Worm (Caenorhabditis elegans) whole organism, early embryonic: ENCODE results near the gene F38E1.3.

Experiments used
- F13C5.2 ChIP-seq: sonication (generic microtip); optimal IDR thresholded peaks from 2 replicates; lab custom pipeline; 2017; ENCODE audit warnings: mild to moderate bottlenecking, missing genetic modification characterization, inconsistent platforms, missing compliant biosample characterization
- aly-1 ChIP-seq: sonication (generic microtip); optimal IDR thresholded peaks from 2 replicates; lab custom pipeline; 2016; ENCODE audit warnings: missing genetic modification characterization, missing compliant biosample characterization
- ama-1 ChIP-seq: fragments of 150-350 bp; optimal IDR thresholded peaks from 2 replicates; lab custom pipeline; 2014
- ceh-36 ChIP-seq: sonication (generic microtip); optimal IDR thresholded peaks from 2 replicates; lab custom pipeline; 2016; ENCODE audit warnings: missing genetic modification characterization, inconsistent platforms, missing compliant biosample characterization
- flt-1 ChIP-seq: fragments of 200-800 bp; sonication (Bioruptor generic); IDR thresholded peaks from 2 replicates; pipeline ENCODE4 v1.3.6; 2022; ENCODE audit warnings: missing genetic modification characterization, missing compliant biosample characterization
- hmbx-1 ChIP-seq: sonication (generic microtip); optimal IDR thresholded peaks from 2 replicates; lab custom pipeline; 2016; ENCODE audit warnings: mild to moderate bottlenecking, missing genetic modification characterization, missing compliant biosample characterization
- hnd-1 ChIP-seq: sonication (generic microtip); optimal IDR thresholded peaks from 2 replicates; lab custom pipeline; 2016; ENCODE audit warnings: missing genetic modification characterization, missing compliant biosample characterization
- scrt-1 ChIP-seq: fragments of 200-800 bp; sonication (Bioruptor generic); IDR thresholded peaks from 2 replicates; pipeline ENCODE4 v1.3.6; 2022; ENCODE audit warnings: missing genetic modification characterization, missing compliant biosample characterization
- tra-4 ChIP-seq: sonication (generic microtip); optimal IDR thresholded peaks from 2 replicates; lab custom pipeline; 2017; ENCODE audit warnings: missing genetic modification characterization, missing compliant biosample characterization

ce11 chrV:8355435-8356212 lies 20.3 kb upstream of the F38E1.3 start, which contains the start of gene mom-2:
- TF ChIP-seq ceh-36 (tag; lab: Kevin White, UChicago) (no peak), hnd-1 (tag; lab: Kevin White, UChicago) (no peak), F13C5.2 (no peak), tra-4 (no peak), hmbx-1 (tag; lab: Kevin White, UChicago) (no peak), scrt-1 (GFP tag; lab: Robert Waterston, UW) (no peak), flt-1 (GFP tag; lab: Robert Waterston, UW) (no peak), aly-1 (tag; lab: Kevin White, UChicago) (no peak), ama-1 (lab: Kevin White, UChicago) (no peak)
